Worm (Caenorhabditis elegans) whole organism, L2 larva: Measurements from ENCODE around the gene fbxa-83.

Source experiments
- F13H6.1 ChIP-seq: sonication (generic microtip); optimal IDR thresholded peaks from 2 replicates; lab custom pipeline; 2016; ENCODE audit warnings: missing genetic modification characterization, missing compliant biosample characterization
- R02D3.7 ChIP-seq: fragments of 150-350 bp; optimal IDR thresholded peaks from 2 replicates; lab custom pipeline; 2014; ENCODE audit warnings: missing biosample characterization, missing genetic modification characterization
- Y55F3AM.14 ChIP-seq: fragments of 200-800 bp; sonication (Bioruptor generic); optimal IDR thresholded peaks from 2 replicates; lab custom pipeline; 2018; ENCODE audit warnings: mild to moderate bottlenecking, missing genetic modification characterization, missing compliant biosample characterization
- ZK546.5 ChIP-seq: sonication (generic microtip); optimal IDR thresholded peaks from 2 replicates; lab custom pipeline; 2017; ENCODE audit warnings: missing biosample characterization, missing genetic modification characterization
- alr-1 ChIP-seq: fragments of 150-350 bp; optimal IDR thresholded peaks from 2 replicates; lab custom pipeline; 2014; ENCODE audit warnings: missing biosample characterization, missing genetic modification characterization
- aly-2 ChIP-seq: fragments of 150-350 bp; optimal IDR thresholded peaks from 2 replicates; lab custom pipeline; 2014; ENCODE audit warnings: missing biosample characterization, missing genetic modification characterization
- ama-1 ChIP-seq: fragments of 150-350 bp; optimal IDR thresholded peaks from 2 replicates; lab custom pipeline; 2018; ENCODE audit warnings: inconsistent platforms
- blmp-1 ChIP-seq: sonication (generic microtip); optimal IDR thresholded peaks from 2 replicates; lab custom pipeline; 2017; ENCODE audit warnings: missing genetic modification characterization, mild to moderate bottlenecking, missing compliant biosample characterization, antibody characterized with exemption, moderate library complexity; ENCODE audit not compliant: insufficient read depth
- ceh-16 ChIP-seq: fragments of 150-350 bp; optimal IDR thresholded peaks from 2 replicates; lab custom pipeline; 2014; ENCODE audit warnings: missing biosample characterization, missing genetic modification characterization
- ceh-82 ChIP-seq: fragments of 150-350 bp; optimal IDR thresholded peaks from 2 replicates; lab custom pipeline; 2014; ENCODE audit warnings: missing biosample characterization, missing genetic modification characterization
- crh-2 ChIP-seq: sonication (generic microtip); optimal IDR thresholded peaks from 2 replicates; lab custom pipeline; 2017; ENCODE audit warnings: missing biosample characterization, missing genetic modification characterization
- dmd-4 ChIP-seq: sonication (generic microtip); optimal IDR thresholded peaks from 2 replicates; lab custom pipeline; 2017; ENCODE audit warnings: missing biosample characterization, missing genetic modification characterization
- egl-27 ChIP-seq: sonication (generic microtip); optimal IDR thresholded peaks from 3 replicates; lab custom pipeline; 2017; ENCODE audit warnings: missing biosample characterization, missing genetic modification reagents, missing genetic modification characterization
- gmeb-1 ChIP-seq: fragments of 150-350 bp; optimal IDR thresholded peaks from 2 replicates; lab custom pipeline; 2014; ENCODE audit warnings: missing biosample characterization, missing genetic modification characterization
- lin-11 ChIP-seq: fragments of 150-350 bp; sonication (generic microtip); optimal IDR thresholded peaks from 2 replicates; lab custom pipeline; 2014; ENCODE audit warnings: missing biosample characterization, missing genetic modification characterization, inconsistent platforms, mixed read lengths
- lin-13 ChIP-seq: fragments of 150-350 bp; optimal IDR thresholded peaks from 2 replicates; lab custom pipeline; 2014; ENCODE audit warnings: missing biosample characterization, missing genetic modification reagents, missing genetic modification characterization
- lin-39 ChIP-seq: fragments of 150-350 bp; optimal IDR thresholded peaks from 2 replicates; lab custom pipeline; 2014; ENCODE audit warnings: missing biosample characterization, missing genetic modification reagents, missing genetic modification characterization
- lsy-2 ChIP-seq, 2 experiments: fragments of 150-350 bp in 1 of 2; sonication (generic microtip) in 1 of 2; optimal IDR thresholded peaks; 2 replicates each; lab custom pipeline; 2014 to 2017; ENCODE audit warnings: missing biosample characterization in 2 of 2, missing genetic modification characterization in 2 of 2
- mab-5 ChIP-seq: fragments of 150-350 bp; optimal IDR thresholded peaks from 2 replicates; lab custom pipeline; 2014; ENCODE audit warnings: missing biosample characterization, missing genetic modification characterization
- mbf-1 ChIP-seq: sonication (generic microtip); optimal IDR thresholded peaks from 2 replicates; lab custom pipeline; 2017; ENCODE audit warnings: missing biosample characterization, missing genetic modification characterization
- mdl-1 ChIP-seq, 2 experiments: fragments of 150-350 bp in 1 of 2; sonication (generic microtip) in 1 of 2; optimal IDR thresholded peaks; 2 replicates each; lab custom pipeline; 2017; ENCODE audit warnings: missing biosample characterization in 2 of 2, missing genetic modification characterization in 2 of 2
- nhr-10 ChIP-seq: sonication (generic microtip); optimal IDR thresholded peaks from 2 replicates; lab custom pipeline; 2017; ENCODE audit warnings: missing biosample characterization, missing genetic modification characterization
- nhr-11 ChIP-seq: fragments of 150-350 bp; optimal IDR thresholded peaks from 2 replicates; lab custom pipeline; 2014; ENCODE audit warnings: missing biosample characterization, missing genetic modification characterization
- nhr-129 ChIP-seq: fragments of 150-350 bp; optimal IDR thresholded peaks from 2 replicates; lab custom pipeline; 2014; ENCODE audit warnings: missing biosample characterization, missing genetic modification characterization
- nhr-21 ChIP-seq: fragments of 150-350 bp; optimal IDR thresholded peaks from 2 replicates; lab custom pipeline; 2014; ENCODE audit warnings: missing biosample characterization, missing genetic modification characterization
- nhr-237 ChIP-seq: fragments of 150-350 bp; optimal IDR thresholded peaks from 2 replicates; lab custom pipeline; 2014; ENCODE audit warnings: missing biosample characterization, missing genetic modification characterization
- nhr-25 ChIP-seq: fragments of 150-350 bp; sonication (generic microtip); optimal IDR thresholded peaks from 3 replicates; lab custom pipeline; 2014; ENCODE audit warnings: missing biosample characterization, missing genetic modification characterization
- nhr-77 ChIP-seq: fragments of 150-350 bp; optimal IDR thresholded peaks from 2 replicates; lab custom pipeline; 2014; ENCODE audit warnings: missing biosample characterization, missing genetic modification characterization
- peb-1 ChIP-seq: fragments of 150-350 bp; optimal IDR thresholded peaks from 2 replicates; lab custom pipeline; 2014; ENCODE audit warnings: missing biosample characterization, missing genetic modification characterization
- sem-4 ChIP-seq: fragments of 150-350 bp; optimal IDR thresholded peaks from 2 replicates; lab custom pipeline; 2014; ENCODE audit warnings: missing biosample characterization, missing genetic modification reagents, missing genetic modification characterization
- skn-1 ChIP-seq: sonication (generic microtip); optimal IDR thresholded peaks from 2 replicates; lab custom pipeline; 2017; ENCODE audit warnings: missing biosample characterization, missing genetic modification characterization
- sma-9 ChIP-seq, 2 experiments: fragments of 150-350 bp in 1 of 2; sonication (generic microtip) in 1 of 2; optimal IDR thresholded peaks; 2 replicates each; lab custom pipeline; 2014 to 2016; ENCODE audit warnings: missing genetic modification characterization in 2 of 2, mild to moderate bottlenecking in 1 of 2, missing biosample characterization in 1 of 2, missing compliant biosample characterization in 1 of 2, missing genetic modification reagents in 1 of 2, moderate library complexity in 1 of 2
- snpc-4 ChIP-seq: fragments of 150-350 bp; optimal IDR thresholded peaks from 2 replicates; lab custom pipeline; 2014; ENCODE audit warnings: missing biosample characterization, missing genetic modification characterization
- unc-39 ChIP-seq: fragments of 150-350 bp; optimal IDR thresholded peaks from 2 replicates; lab custom pipeline; 2014; ENCODE audit warnings: missing biosample characterization, missing genetic modification characterization
- unc-55 ChIP-seq: fragments of 150-350 bp; sonication (generic microtip); optimal IDR thresholded peaks from 3 replicates; lab custom pipeline; 2014; ENCODE audit warnings: missing biosample characterization, missing genetic modification reagents, missing genetic modification characterization
- unc-62 ChIP-seq: fragments of 150-350 bp; optimal IDR thresholded peaks from 2 replicates; lab custom pipeline; 2014; ENCODE audit warnings: missing biosample characterization, missing genetic modification reagents, missing genetic modification characterization
- zag-1 ChIP-seq: fragments of 150-350 bp; optimal IDR thresholded peaks from 2 replicates; lab custom pipeline; 2014; ENCODE audit warnings: missing biosample characterization, missing genetic modification characterization
- ztf-1 ChIP-seq: fragments of 200-800 bp; sonication (Bioruptor generic); conservative IDR thresholded peaks from 2 replicates; pipeline ENCODE4 v1.3.6; 2022; ENCODE audit warnings: missing genetic modification characterization, missing compliant biosample characterization
- ztf-11 ChIP-seq: sonication (generic microtip); optimal IDR thresholded peaks from 2 replicates; lab custom pipeline; 2017; ENCODE audit warnings: missing biosample characterization, missing genetic modification characterization
- ztf-4 ChIP-seq: fragments of 150-350 bp; optimal IDR thresholded peaks from 2 replicates; lab custom pipeline; 2014; ENCODE audit warnings: missing biosample characterization, missing genetic modification characterization

Gene fbxa-83

ce11 chrIV:14337757-14338156 is 11.6 kb upstream of the fbxa-83 start, which contains the start of gene Y67A10A.2:
Gene Y67A10A.2, plus strand, starts transcription at chrIV:14338057.
- TF ChIP-seq sem-4 (tag; lab: Kevin White, UChicago) (no peak), lsy-2 (tag; optimal IDR thresholded peaks at IDR 0.05; lab: Kevin White, UChicago) (no peak), nhr-129 (no peak), nhr-11 (tag; lab: Kevin White, UChicago) (no peak), aly-2 (tag; lab: Kevin White, UChicago) (no peak), nhr-21 (tag; lab: Kevin White, UChicago) (no peak), ztf-1 (no peak), egl-27 (tag; lab: Kevin White, UChicago) (no peak), ama-1 (lab: Kevin White, UChicago) (no peak), lin-39 (tag; lab: Kevin White, UChicago) (no peak), lin-11 (tag; lab: Kevin White, UChicago) (no peak), blmp-1 (tag; lab: Kevin White, UChicago) (no peak), crh-2 (tag; lab: Kevin White, UChicago) (no peak), zag-1 (tag; lab: Kevin White, UChicago) (no peak), ztf-4 (tag; lab: Kevin White, UChicago) (no peak), unc-39 (tag; lab: Kevin White, UChicago) (no peak), ceh-16 (tag; lab: Kevin White, UChicago) (no peak), R02D3.7 (tag; lab: Kevin White, UChicago) (no peak), snpc-4 (tag; lab: Kevin White, UChicago) (no peak)

DNA sequence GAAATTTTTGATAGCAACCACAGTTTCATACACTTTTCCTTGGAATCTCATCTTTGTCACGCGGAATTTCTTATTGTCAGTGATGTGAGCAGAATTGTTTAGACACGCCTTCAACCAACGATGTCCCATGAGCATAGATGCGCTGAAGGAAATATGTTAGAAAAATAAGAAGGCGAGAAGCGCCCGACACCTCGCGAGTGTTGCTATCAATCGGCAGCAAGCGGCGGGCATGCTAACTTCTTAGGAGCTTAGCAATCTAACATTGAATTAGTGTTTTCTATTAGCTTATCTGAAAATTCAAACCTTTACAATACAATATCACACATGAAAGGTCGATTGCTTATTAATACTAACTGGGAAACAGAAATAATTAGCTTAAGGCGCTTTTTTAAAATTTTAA is 9.6 kb upstream of the fbxa-83 start:
- TF ChIP-seq peb-1 (tag; lab: Kevin White, UChicago): no peak
- TF ChIP-seq unc-62: no peak
- TF ChIP-seq F13H6.1 (tag; lab: Kevin White, UChicago): no peak
- TF ChIP-seq mab-5 (tag; lab: Kevin White, UChicago): no peak
- TF ChIP-seq crh-2 (tag; lab: Kevin White, UChicago): no peak
- no peak for TF ChIP-seq ceh-82 (tag; lab: Kevin White, UChicago)
- no peak for TF ChIP-seq nhr-10 (tag; lab: Kevin White, UChicago)
- no peak for TF ChIP-seq ztf-1
- no peak for TF ChIP-seq ceh-16 (tag; lab: Kevin White, UChicago)
- no peak for TF ChIP-seq snpc-4 (tag; lab: Kevin White, UChicago)
- TF ChIP-seq Y55F3AM.14: no peak
- no peak for TF ChIP-seq nhr-21 (tag; lab: Kevin White, UChicago)
- no peak for TF ChIP-seq egl-27 (tag; lab: Kevin White, UChicago)
- no peak for TF ChIP-seq mbf-1 (tag; lab: Kevin White, UChicago)
- no peak for TF ChIP-seq skn-1 (tag; lab: Kevin White, UChicago)
- no peak for TF ChIP-seq nhr-237 (tag; lab: Kevin White, UChicago)
- no peak for TF ChIP-seq unc-39 (tag; lab: Kevin White, UChicago)
- no peak for TF ChIP-seq lin-13 (GFP tag; lab: Kevin White, UChicago)

- no peak for TF ChIP-seq nhr-21 (tag; lab: Kevin White, UChicago)
- no peak for TF ChIP-seq F13H6.1 (tag; lab: Kevin White, UChicago)
- TF ChIP-seq ZK546.5: no peak
- TF ChIP-seq ztf-1: no peak
- no peak for TF ChIP-seq unc-62
- no peak for TF ChIP-seq lin-39 (tag; lab: Kevin White, UChicago)
- no peak for TF ChIP-seq ztf-11 (tag; lab: Kevin White, UChicago)
- no peak for TF ChIP-seq alr-1 (tag; lab: Kevin White, UChicago)
- no peak for TF ChIP-seq aly-2 (tag; lab: Kevin White, UChicago)
- no peak for TF ChIP-seq dmd-4
- no peak for TF ChIP-seq gmeb-1 (tag; lab: Kevin White, UChicago)
- TF ChIP-seq nhr-77 (tag; lab: Kevin White, UChicago): no peak
- TF ChIP-seq mdl-1 (tag; optimal IDR thresholded peaks at IDR 0.05; lab: Kevin White, UChicago): no peak
- TF ChIP-seq nhr-25 (tag; lab: Kevin White, UChicago): no peak
- TF ChIP-seq sma-9 (GFP tag; optimal IDR thresholded peaks at IDR 0.05; lab: Kevin White, UChicago): no peak
- no peak for TF ChIP-seq sma-9 (tag; optimal IDR thresholded peaks at IDR 0.05; lab: Kevin White, UChicago)
- TF ChIP-seq unc-55 (GFP tag; lab: Kevin White, UChicago): no peak
- TF ChIP-seq nhr-237 (tag; lab: Kevin White, UChicago): no peak
Observed at ce11 chrIV:14334359-14334758, 8.2 kb upstream of the fbxa-83 start, which contains the start of gene Y67A10A.3. Gene Y67A10A.3, minus strand, starts transcription at chrIV:14334459.
